Worm (Caenorhabditis elegans): ENCODE measurements around the gene ehs-1.

- no peak for TF ChIP-seq blmp-1 (tag; optimal IDR thresholded peaks at IDR 0.05; ENCODE audit: insufficient read depth)
- TF ChIP-seq unc-62 (GFP tag; optimal IDR thresholded peaks at IDR 0.05), result no peak
- no peak for TF ChIP-seq ama-1 (optimal IDR thresholded peaks at IDR 0.05)
- no peak for TF ChIP-seq ztf-11 (tag; optimal IDR thresholded peaks at IDR 0.05)
- TF ChIP-seq nhr-237 (tag; optimal IDR thresholded peaks at IDR 0.05), result no peak
Observed at ce11 chrII:5841053-5841547, 20.6 kb downstream of the ehs-1 start, which contains the start of gene lec-5.

Data from whole organism, L2 larva.